Worm (Caenorhabditis elegans): ENCODE results near the gene hlh-12.

ce11 chrIV:8473756-8474155 is 5.5 kb downstream of the hlh-12 start, which contains the start of gene C28C12.11:
- TF ChIP-seq W03F9.2 (tag; optimal IDR thresholded peaks at IDR 0.05) (no peak), him-1 (tag; optimal IDR thresholded peaks at IDR 0.05) (no peak), dao-5 (tag; optimal IDR thresholded peaks at IDR 0.05) (no peak)

Data from whole organism, L4/young adult.